Worm (Caenorhabditis elegans): ENCODE results near the gene K09C8.9.
A peak's percentile ranks its signal among the peaks of the same experiment; 100 is the strongest.

ce11 chrX:10963453-10964046, 4.0 kb downstream of the K09C8.9 start, which contains the start of gene nas-10:
- TF ChIP-seq ces-1 (GFP tag; optimal IDR thresholded peaks at IDR 0.05) (peak; percentile 50), cnd-1 (tag; optimal IDR thresholded peaks at IDR 0.05) (peak; percentile 83), sptf-1 (tag; optimal IDR thresholded peaks at IDR 0.05) (peak; percentile 95), snpc-4 (tag; optimal IDR thresholded peaks at IDR 0.05) (no peak), unc-39 (tag; optimal IDR thresholded peaks at IDR 0.05) (peak; percentile 10), elt-1 (tag; optimal IDR thresholded peaks at IDR 0.05; ENCODE audit: borderline replicate concordance, insufficient read depth) (no peak), nhr-12 (tag; optimal IDR thresholded peaks at IDR 0.05) (no peak), nhr-237 (tag; optimal IDR thresholded peaks at IDR 0.05) (no peak), nhr-28 (tag; optimal IDR thresholded peaks at IDR 0.05) (peak; percentile 17), ztf-11 (tag; optimal IDR thresholded peaks at IDR 0.05) (peak; percentile 38), mls-2 (tag; optimal IDR thresholded peaks at IDR 0.05) (peak; percentile 95)

Data from whole organism, mixed stage, embryonic.